Fruit fly (Drosophila melanogaster) whole organism: ENCODE measurements around the gene CG4069.

Source experiments
- CG8478 ChIP-seq: fragments of >200 bp; optimal IDR thresholded peaks from 2 replicates; lab custom pipeline; 2018; ENCODE audit warnings: inconsistent platforms
- EcR ChIP-seq, 2 experiments: fragments of >200 bp; optimal IDR thresholded peaks; 2 replicates each; lab custom pipeline; 2017; ENCODE audit warnings: missing biosample characterization in 2 of 2, missing genetic modification characterization in 2 of 2, missing genetic modification reagents in 2 of 2
- pan ChIP-seq: fragments of >200 bp; optimal IDR thresholded peaks from 2 replicates; lab custom pipeline; 2017
- psq ChIP-seq: fragments of >200 bp; optimal IDR thresholded peaks from 2 replicates; lab custom pipeline; 2017
- usp ChIP-seq: fragments of >200 bp; optimal IDR thresholded peaks from 2 replicates; lab custom pipeline; 2017; ENCODE audit warnings: missing biosample characterization, missing genetic modification characterization, mixed read lengths

DNA sequence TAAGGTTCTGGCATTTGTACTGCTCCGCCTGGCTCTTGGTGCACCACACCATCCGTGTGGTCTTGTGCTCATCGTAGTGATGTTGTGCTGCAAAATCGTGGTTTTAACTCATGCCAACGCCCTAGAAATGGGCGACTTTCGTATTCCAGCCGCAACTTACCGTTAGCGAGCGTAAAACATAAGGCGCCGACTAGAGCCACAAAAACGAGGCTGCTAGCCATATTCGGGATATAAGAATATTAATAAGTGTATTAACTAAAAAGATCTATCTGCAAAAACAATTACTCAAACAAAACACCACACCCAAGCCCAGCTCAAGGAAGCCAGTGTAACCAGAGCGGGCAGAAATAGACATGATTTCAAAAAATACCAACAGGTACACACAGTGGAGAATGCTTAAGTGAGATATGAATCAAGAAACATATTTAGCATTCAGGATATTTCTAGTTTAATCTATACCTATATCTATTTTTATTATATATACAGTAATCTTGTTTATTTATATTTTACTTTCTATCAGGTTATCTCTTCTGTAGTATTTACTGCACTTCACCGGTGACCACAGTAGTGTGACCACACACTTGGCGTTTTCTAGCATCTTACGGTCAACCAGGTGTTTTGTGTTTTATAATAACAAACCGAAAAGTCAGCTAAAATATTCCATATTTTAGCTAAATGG, 3.6 kb downstream of the CG4069 start, which contains the start of the genes Tsf2 and CG34242:
- no peak for TF ChIP-seq psq
- no peak for TF ChIP-seq pan
- no peak for TF ChIP-seq usp (GFP tag; lab: Kevin White, UChicago)
- TF ChIP-seq EcR (GFP tag; optimal IDR thresholded peaks at IDR 0.05; lab: Kevin White, UChicago) = no peak
- TF ChIP-seq CG8478 = no peak
